Worm (Caenorhabditis elegans) whole organism, L2 larva: ENCODE results near the gene acs-14.

Experiments
- C34F6.9 ChIP-seq: fragments of 150-350 bp; optimal IDR thresholded peaks from 2 replicates; lab custom pipeline; 2014; ENCODE audit warnings: missing biosample characterization, missing genetic modification characterization
- F13H6.1 ChIP-seq: sonication (generic microtip); optimal IDR thresholded peaks from 2 replicates; lab custom pipeline; 2016; ENCODE audit warnings: missing genetic modification characterization, missing compliant biosample characterization
- R02D3.7 ChIP-seq: fragments of 150-350 bp; optimal IDR thresholded peaks from 2 replicates; lab custom pipeline; 2014; ENCODE audit warnings: missing biosample characterization, missing genetic modification characterization
- ZK546.5 ChIP-seq: sonication (generic microtip); optimal IDR thresholded peaks from 2 replicates; lab custom pipeline; 2017; ENCODE audit warnings: missing biosample characterization, missing genetic modification characterization
- alr-1 ChIP-seq: fragments of 150-350 bp; optimal IDR thresholded peaks from 2 replicates; lab custom pipeline; 2014; ENCODE audit warnings: missing biosample characterization, missing genetic modification characterization
- aly-2 ChIP-seq: fragments of 150-350 bp; optimal IDR thresholded peaks from 2 replicates; lab custom pipeline; 2014; ENCODE audit warnings: missing biosample characterization, missing genetic modification characterization
- ama-1 ChIP-seq: fragments of 150-350 bp; optimal IDR thresholded peaks from 2 replicates; lab custom pipeline; 2018; ENCODE audit warnings: inconsistent platforms
- blmp-1 ChIP-seq: sonication (generic microtip); optimal IDR thresholded peaks from 2 replicates; lab custom pipeline; 2017; ENCODE audit warnings: missing genetic modification characterization, mild to moderate bottlenecking, missing compliant biosample characterization, antibody characterized with exemption, moderate library complexity; ENCODE audit not compliant: insufficient read depth
- ceh-16 ChIP-seq: fragments of 150-350 bp; optimal IDR thresholded peaks from 2 replicates; lab custom pipeline; 2014; ENCODE audit warnings: missing biosample characterization, missing genetic modification characterization
- ceh-82 ChIP-seq: fragments of 150-350 bp; optimal IDR thresholded peaks from 2 replicates; lab custom pipeline; 2014; ENCODE audit warnings: missing biosample characterization, missing genetic modification characterization
- crh-2 ChIP-seq: sonication (generic microtip); optimal IDR thresholded peaks from 2 replicates; lab custom pipeline; 2017; ENCODE audit warnings: missing biosample characterization, missing genetic modification characterization
- dmd-4 ChIP-seq: sonication (generic microtip); optimal IDR thresholded peaks from 2 replicates; lab custom pipeline; 2017; ENCODE audit warnings: missing biosample characterization, missing genetic modification characterization
- egl-27 ChIP-seq: sonication (generic microtip); optimal IDR thresholded peaks from 3 replicates; lab custom pipeline; 2017; ENCODE audit warnings: missing biosample characterization, missing genetic modification reagents, missing genetic modification characterization
- elt-1 ChIP-seq: fragments of 150-350 bp; optimal IDR thresholded peaks from 2 replicates; lab custom pipeline; 2014; ENCODE audit warnings: missing biosample characterization, missing genetic modification characterization
- elt-3 ChIP-seq: sonication (generic microtip); optimal IDR thresholded peaks from 2 replicates; lab custom pipeline; 2017; ENCODE audit warnings: missing biosample characterization, missing genetic modification characterization
- fos-1 ChIP-seq: fragments of 150-350 bp; optimal IDR thresholded peaks from 2 replicates; lab custom pipeline; 2014; ENCODE audit warnings: missing biosample characterization, missing genetic modification characterization
- lin-11 ChIP-seq: fragments of 150-350 bp; sonication (generic microtip); optimal IDR thresholded peaks from 2 replicates; lab custom pipeline; 2014; ENCODE audit warnings: missing biosample characterization, missing genetic modification characterization, inconsistent platforms, mixed read lengths
- lin-13 ChIP-seq: fragments of 150-350 bp; optimal IDR thresholded peaks from 2 replicates; lab custom pipeline; 2014; ENCODE audit warnings: missing biosample characterization, missing genetic modification reagents, missing genetic modification characterization
- lin-39 ChIP-seq: fragments of 150-350 bp; optimal IDR thresholded peaks from 2 replicates; lab custom pipeline; 2014; ENCODE audit warnings: missing biosample characterization, missing genetic modification reagents, missing genetic modification characterization
- lsy-2 ChIP-seq, 2 experiments: fragments of 150-350 bp in 1 of 2; sonication (generic microtip) in 1 of 2; optimal IDR thresholded peaks; 2 replicates each; lab custom pipeline; 2014 to 2017; ENCODE audit warnings: missing biosample characterization in 2 of 2, missing genetic modification characterization in 2 of 2
- mab-5 ChIP-seq: fragments of 150-350 bp; optimal IDR thresholded peaks from 2 replicates; lab custom pipeline; 2014; ENCODE audit warnings: missing biosample characterization, missing genetic modification characterization
- mbf-1 ChIP-seq: sonication (generic microtip); optimal IDR thresholded peaks from 2 replicates; lab custom pipeline; 2017; ENCODE audit warnings: missing biosample characterization, missing genetic modification characterization
- mdl-1 ChIP-seq, 2 experiments: fragments of 150-350 bp in 1 of 2; sonication (generic microtip) in 1 of 2; optimal IDR thresholded peaks; 2 replicates each; lab custom pipeline; 2017; ENCODE audit warnings: missing biosample characterization in 2 of 2, missing genetic modification characterization in 2 of 2
- nhr-10 ChIP-seq: sonication (generic microtip); optimal IDR thresholded peaks from 2 replicates; lab custom pipeline; 2017; ENCODE audit warnings: missing biosample characterization, missing genetic modification characterization
- nhr-11 ChIP-seq: fragments of 150-350 bp; optimal IDR thresholded peaks from 2 replicates; lab custom pipeline; 2014; ENCODE audit warnings: missing biosample characterization, missing genetic modification characterization
- nhr-129 ChIP-seq: fragments of 150-350 bp; optimal IDR thresholded peaks from 2 replicates; lab custom pipeline; 2014; ENCODE audit warnings: missing biosample characterization, missing genetic modification characterization
- nhr-21 ChIP-seq: fragments of 150-350 bp; optimal IDR thresholded peaks from 2 replicates; lab custom pipeline; 2014; ENCODE audit warnings: missing biosample characterization, missing genetic modification characterization
- nhr-23 ChIP-seq: fragments of 150-350 bp; optimal IDR thresholded peaks from 2 replicates; lab custom pipeline; 2014; ENCODE audit warnings: missing biosample characterization, missing genetic modification reagents, missing genetic modification characterization
- nhr-237 ChIP-seq: fragments of 150-350 bp; optimal IDR thresholded peaks from 2 replicates; lab custom pipeline; 2014; ENCODE audit warnings: missing biosample characterization, missing genetic modification characterization
- nhr-25 ChIP-seq: fragments of 150-350 bp; sonication (generic microtip); optimal IDR thresholded peaks from 3 replicates; lab custom pipeline; 2014; ENCODE audit warnings: missing biosample characterization, missing genetic modification characterization
- nhr-6 ChIP-seq: fragments of 150-350 bp; optimal IDR thresholded peaks from 2 replicates; lab custom pipeline; 2014; ENCODE audit warnings: missing biosample characterization, missing genetic modification characterization
- nhr-77 ChIP-seq: fragments of 150-350 bp; optimal IDR thresholded peaks from 2 replicates; lab custom pipeline; 2014; ENCODE audit warnings: missing biosample characterization, missing genetic modification characterization
- peb-1 ChIP-seq: fragments of 150-350 bp; optimal IDR thresholded peaks from 2 replicates; lab custom pipeline; 2014; ENCODE audit warnings: missing biosample characterization, missing genetic modification characterization
- sem-4 ChIP-seq: fragments of 150-350 bp; optimal IDR thresholded peaks from 2 replicates; lab custom pipeline; 2014; ENCODE audit warnings: missing biosample characterization, missing genetic modification reagents, missing genetic modification characterization
- skn-1 ChIP-seq: sonication (generic microtip); optimal IDR thresholded peaks from 2 replicates; lab custom pipeline; 2017; ENCODE audit warnings: missing biosample characterization, missing genetic modification characterization
- sma-3 ChIP-seq: sonication (generic microtip); optimal IDR thresholded peaks from 2 replicates; lab custom pipeline; 2016; ENCODE audit warnings: missing genetic modification reagents, missing genetic modification characterization, missing compliant biosample characterization
- sma-9 ChIP-seq, 2 experiments: fragments of 150-350 bp in 1 of 2; sonication (generic microtip) in 1 of 2; optimal IDR thresholded peaks; 2 replicates each; lab custom pipeline; 2014 to 2016; ENCODE audit warnings: missing genetic modification characterization in 2 of 2, mild to moderate bottlenecking in 1 of 2, missing biosample characterization in 1 of 2, missing compliant biosample characterization in 1 of 2, missing genetic modification reagents in 1 of 2, moderate library complexity in 1 of 2
- snpc-4 ChIP-seq: fragments of 150-350 bp; optimal IDR thresholded peaks from 2 replicates; lab custom pipeline; 2014; ENCODE audit warnings: missing biosample characterization, missing genetic modification characterization
- unc-39 ChIP-seq: fragments of 150-350 bp; optimal IDR thresholded peaks from 2 replicates; lab custom pipeline; 2014; ENCODE audit warnings: missing biosample characterization, missing genetic modification characterization
- unc-55 ChIP-seq: fragments of 150-350 bp; sonication (generic microtip); optimal IDR thresholded peaks from 3 replicates; lab custom pipeline; 2014; ENCODE audit warnings: missing biosample characterization, missing genetic modification reagents, missing genetic modification characterization
- ztf-11 ChIP-seq: sonication (generic microtip); optimal IDR thresholded peaks from 2 replicates; lab custom pipeline; 2017; ENCODE audit warnings: missing biosample characterization, missing genetic modification characterization
- ztf-4 ChIP-seq: fragments of 150-350 bp; optimal IDR thresholded peaks from 2 replicates; lab custom pipeline; 2014; ENCODE audit warnings: missing biosample characterization, missing genetic modification characterization

Gene acs-14

ce11 chrV:9527337-9527736, 19.4 kb downstream of the acs-14 start:
- no peak for TF ChIP-seq lsy-2 (tag; optimal IDR thresholded peaks at IDR 0.05; lab: Kevin White, UChicago)
- peak; percentile 45 for TF ChIP-seq fos-1 (tag; lab: Kevin White, UChicago)
- TF ChIP-seq, all 48 proteins: peak for 1

ce11 chrV:9527984-9528383, 20.1 kb downstream of the acs-14 start:
- TF ChIP-seq mdl-1 (tag; optimal IDR thresholded peaks at IDR 0.05; lab: Kevin White, UChicago) (no peak), blmp-1 (no peak), nhr-21 (tag; lab: Kevin White, UChicago) (no peak), dmd-4 (tag; lab: Kevin White, UChicago) (no peak), elt-1 (no peak), ceh-82 (tag; lab: Kevin White, UChicago) (no peak), ztf-11 (tag; lab: Kevin White, UChicago) (no peak), ZK546.5 (tag; lab: Kevin White, UChicago) (no peak)

ce11 chrV:9531477-9531876, 23.5 kb downstream of the acs-14 start, which contains the start of the genes C50F4.10 and pfk-1.2:
Gene C50F4.10, minus strand, starts transcription at chrV:9531577.
Gene pfk-1.2, plus strand, starts transcription at chrV:9531801.
- TF ChIP-seq egl-27 (tag; lab: Kevin White, UChicago), result no peak
- TF ChIP-seq crh-2, result no peak
- no peak for TF ChIP-seq nhr-23 (tag; lab: Kevin White, UChicago)
- no peak for TF ChIP-seq sma-3 (GFP tag; lab: Kevin White, UChicago)
- TF ChIP-seq ceh-16 (tag; lab: Kevin White, UChicago), result no peak
- TF ChIP-seq lin-13, result no peak
- TF ChIP-seq ceh-82 (tag; lab: Kevin White, UChicago), result no peak
- TF ChIP-seq ztf-4, result no peak
- TF ChIP-seq, all 48 proteins: peak for 0

- TF ChIP-seq nhr-25 (tag; lab: Kevin White, UChicago) (no peak), egl-27 (tag; lab: Kevin White, UChicago) (no peak), nhr-129 (tag; lab: Kevin White, UChicago) (no peak), lsy-2 (tag; optimal IDR thresholded peaks at IDR 0.05; lab: Kevin White, UChicago) (no peak), sem-4 (tag; lab: Kevin White, UChicago) (no peak), mdl-1 (tag; optimal IDR thresholded peaks at IDR 0.05; lab: Kevin White, UChicago) (no peak), nhr-77 (tag; lab: Kevin White, UChicago) (no peak), elt-3 (no peak), blmp-1 (no peak), fos-1 (tag; lab: Kevin White, UChicago) (no peak), R02D3.7 (tag; lab: Kevin White, UChicago) (no peak), aly-2 (no peak), C34F6.9 (tag; lab: Kevin White, UChicago) (no peak), nhr-21 (tag; lab: Kevin White, UChicago) (no peak), snpc-4 (tag; lab: Kevin White, UChicago) (no peak), unc-39 (tag; lab: Kevin White, UChicago) (no peak), elt-1 (no peak), sma-9 (GFP tag; optimal IDR thresholded peaks at IDR 0.05; lab: Kevin White, UChicago) (no peak), sma-9 (tag; optimal IDR thresholded peaks at IDR 0.05; lab: Kevin White, UChicago) (no peak)
Measured at ce11 chrV:9534621-9535020, 26.7 kb downstream of the acs-14 start, which contains the start of gene tag-329. Gene tag-329, plus strand, starts transcription at chrV:9534921.

ce11 chrV:9536505-9536904, 28.6 kb downstream of the acs-14 start, which contains the start of gene C50F4.4:
Gene C50F4.4, plus strand, starts transcription at chrV:9536771.
- TF ChIP-seq F13H6.1 (tag; lab: Kevin White, UChicago), result peak; percentile 26
- TF ChIP-seq ceh-16 (tag; lab: Kevin White, UChicago), result no peak
- TF ChIP-seq alr-1 (tag; lab: Kevin White, UChicago), result no peak
- TF ChIP-seq lin-39 (tag; lab: Kevin White, UChicago), result no peak
- TF ChIP-seq elt-3, result no peak
- TF ChIP-seq unc-39 (tag; lab: Kevin White, UChicago), result no peak
- TF ChIP-seq lsy-2 (tag; optimal IDR thresholded peaks at IDR 0.05; lab: Kevin White, UChicago), result peak in 1 of 2 experiments; percentile 17
- no peak for TF ChIP-seq dmd-4 (tag; lab: Kevin White, UChicago)
- TF ChIP-seq unc-55 (GFP tag; lab: Kevin White, UChicago), result no peak
- TF ChIP-seq mdl-1 (tag; optimal IDR thresholded peaks at IDR 0.05; lab: Kevin White, UChicago), result no peak
- no peak for TF ChIP-seq skn-1
- TF ChIP-seq nhr-77 (tag; lab: Kevin White, UChicago), result no peak
- no peak for TF ChIP-seq egl-27 (tag; lab: Kevin White, UChicago)
- TF ChIP-seq nhr-11 (tag; lab: Kevin White, UChicago), result no peak
- no peak for TF ChIP-seq ZK546.5 (tag; lab: Kevin White, UChicago)
- no peak for TF ChIP-seq nhr-6 (tag; lab: Kevin White, UChicago)
- no peak for TF ChIP-seq ceh-82 (tag; lab: Kevin White, UChicago)
- no peak for TF ChIP-seq nhr-10 (tag; lab: Kevin White, UChicago)
- no peak for TF ChIP-seq aly-2
- no peak for TF ChIP-seq ztf-11 (tag; lab: Kevin White, UChicago)
- no peak for TF ChIP-seq peb-1
- no peak for TF ChIP-seq ama-1 (lab: Kevin White, UChicago)
- TF ChIP-seq nhr-21 (tag; lab: Kevin White, UChicago), result no peak
- TF ChIP-seq sma-9 (GFP tag; optimal IDR thresholded peaks at IDR 0.05; lab: Kevin White, UChicago), result peak; percentile 58
- TF ChIP-seq sma-9 (tag; optimal IDR thresholded peaks at IDR 0.05; lab: Kevin White, UChicago), result no peak
- no peak for TF ChIP-seq mbf-1 (tag; lab: Kevin White, UChicago)
- TF ChIP-seq C34F6.9 (tag; lab: Kevin White, UChicago), result peak; percentile 58
- TF ChIP-seq mab-5 (tag; lab: Kevin White, UChicago), result no peak
- TF ChIP-seq sem-4 (tag; lab: Kevin White, UChicago), result no peak
- TF ChIP-seq nhr-129 (tag; lab: Kevin White, UChicago), result no peak
- no peak for TF ChIP-seq ztf-4
- no peak for TF ChIP-seq nhr-237 (tag; lab: Kevin White, UChicago)
- no peak for TF ChIP-seq lin-11 (tag; lab: Kevin White, UChicago)
- no peak for TF ChIP-seq snpc-4 (tag; lab: Kevin White, UChicago)
- TF ChIP-seq nhr-23 (tag; lab: Kevin White, UChicago), result no peak
